Fruit fly (Drosophila melanogaster): ENCODE results near the gene CG17475.

dm6 chr3R:17137593-17137992 is 7.4 kb upstream of the CG17475 start, which contains the start of gene CG5255:
- no peak for TF ChIP-seq CTCF (optimal IDR thresholded peaks at IDR 0.05)
- TF ChIP-seq CG8478 (optimal IDR thresholded peaks at IDR 0.05) = no peak
